Fruit fly (Drosophila melanogaster) whole organism, pupa: ENCODE data around the gene CG34167.

Experiments
- CG10348 ChIP-seq: fragments of 200-800 bp; sonication (Bioruptor generic); IDR thresholded peaks from 2 replicates; pipeline ENCODE4 v1.3.6; 2022; ENCODE audit warnings: missing biosample characterization, missing genetic modification characterization
- CG12605 ChIP-seq: fragments of 200-800 bp; sonication (Bioruptor generic); IDR thresholded peaks from 2 replicates; pipeline ENCODE4 v1.3.6; 2022; ENCODE audit warnings: missing biosample characterization, missing genetic modification characterization
- CG13204 ChIP-seq: fragments of 200-800 bp; sonication (Bioruptor generic); optimal IDR thresholded peaks from 2 replicates; lab custom pipeline; 2018; ENCODE audit warnings: missing biosample characterization, mild to moderate bottlenecking, missing genetic modification characterization, moderate library complexity
- CG14655 ChIP-seq: fragments of 200-800 bp; sonication (Bioruptor generic); optimal IDR thresholded peaks from 3 replicates; lab custom pipeline; 2017; ENCODE audit warnings: mild to moderate bottlenecking, missing biosample characterization, missing genetic modification reagents, missing genetic modification characterization
- CG15710 ChIP-seq: fragments of 200-800 bp; sonication (Bioruptor generic); optimal IDR thresholded peaks from 2 replicates; lab custom pipeline; 2018; ENCODE audit warnings: missing biosample characterization, mild to moderate bottlenecking, missing genetic modification characterization, moderate library complexity
- CG17806 ChIP-seq: fragments of 200-800 bp; sonication (Bioruptor generic); optimal IDR thresholded peaks from 2 replicates; lab custom pipeline; 2018; ENCODE audit warnings: missing biosample characterization, mild to moderate bottlenecking, missing genetic modification characterization, moderate library complexity
- CG32121 ChIP-seq: fragments of 200-800 bp; sonication (Bioruptor generic); IDR thresholded peaks from 2 replicates; pipeline ENCODE4 v1.3.6; 2022; ENCODE audit warnings: missing biosample characterization, missing genetic modification characterization
- CG34367 ChIP-seq: fragments of 200-800 bp; sonication (Bioruptor generic); optimal IDR thresholded peaks from 2 replicates; lab custom pipeline; 2018; ENCODE audit warnings: missing biosample characterization, mild to moderate bottlenecking, missing genetic modification characterization
- CG4496 ChIP-seq: fragments of 200-800 bp; sonication (Bioruptor generic); IDR thresholded peaks from 3 replicates; pipeline ENCODE4 v1.3.6; 2022; ENCODE audit warnings: missing biosample characterization, missing genetic modification characterization
- CG8159 ChIP-seq: fragments of 200-800 bp; sonication (Bioruptor generic); optimal IDR thresholded peaks from 3 replicates; lab custom pipeline; 2018; ENCODE audit warnings: missing biosample characterization, mild to moderate bottlenecking, missing genetic modification characterization, moderate library complexity
- CG8301 ChIP-seq: fragments of 200-800 bp; sonication (Bioruptor generic); optimal IDR thresholded peaks from 2 replicates; lab custom pipeline; 2018; ENCODE audit warnings: missing biosample characterization, mild to moderate bottlenecking, missing genetic modification characterization
- CG9948 ChIP-seq: fragments of 200-800 bp; sonication (Bioruptor generic); optimal IDR thresholded peaks from 2 replicates; lab custom pipeline; 2018; ENCODE audit warnings: missing biosample characterization, mild to moderate bottlenecking, missing genetic modification characterization, moderate library complexity
- D1 ChIP-seq: fragments of 200-800 bp; sonication (Bioruptor generic); optimal IDR thresholded peaks from 2 replicates; lab custom pipeline; 2018; ENCODE audit warnings: missing biosample characterization, mild to moderate bottlenecking, missing genetic modification characterization, moderate library complexity
- EcR ChIP-seq: fragments of 200-800 bp; sonication (Bioruptor generic); optimal IDR thresholded peaks from 3 replicates; lab custom pipeline; 2019; ENCODE audit warnings: missing biosample characterization, missing genetic modification characterization, mild to moderate bottlenecking, moderate library complexity, missing genetic modification reagents
- Ets98B ChIP-seq: fragments of 200-800 bp; sonication (Bioruptor generic); IDR thresholded peaks from 2 replicates; pipeline ENCODE4 v1.3.6; 2022; ENCODE audit warnings: missing biosample characterization, missing genetic modification characterization
- Pif1A ChIP-seq: fragments of 200-800 bp; sonication (Bioruptor generic); optimal IDR thresholded peaks from 3 replicates; lab custom pipeline; 2016; ENCODE audit warnings: missing biosample characterization, missing genetic modification characterization
- Pif1B ChIP-seq: fragments of 200-800 bp; sonication (Bioruptor generic); optimal IDR thresholded peaks from 3 replicates; lab custom pipeline; 2016; ENCODE audit warnings: missing biosample characterization, missing genetic modification characterization
- Snoo ChIP-seq: fragments of 200-800 bp; sonication (Bioruptor generic); optimal IDR thresholded peaks from 3 replicates; lab custom pipeline; 2017; ENCODE audit warnings: missing biosample characterization, mild to moderate bottlenecking, missing genetic modification characterization, inconsistent platforms
- fd96Ca ChIP-seq: fragments of 200-800 bp; sonication (Bioruptor generic); IDR thresholded peaks from 3 replicates; pipeline ENCODE4 v1.3.6; 2022; ENCODE audit warnings: missing biosample characterization, missing genetic modification characterization
- gl ChIP-seq: fragments of 200-800 bp; sonication (Bioruptor generic); optimal IDR thresholded peaks from 2 replicates; lab custom pipeline; 2018; ENCODE audit warnings: missing biosample characterization, mild to moderate bottlenecking, missing genetic modification characterization
- rn ChIP-seq: fragments of 200-800 bp; sonication (Bioruptor generic); IDR thresholded peaks from 2 replicates; pipeline ENCODE4 v1.3.6; 2022; ENCODE audit warnings: missing biosample characterization, missing genetic modification characterization

The CG34167 gene

dm6 chr2L:16003541-16003940, at the start of gene CG34167:
CG34167 (minus strand) TSS chr2L:16003641.
- TF ChIP-seq CG4496 (no peak), CG32121 (GFP tag; lab: Robert Waterston, UW) (no peak), CG10348 (no peak), CG14655 (GFP tag; lab: Kevin White, UChicago) (no peak), CG8159 (tag; lab: Kevin White, UChicago) (no peak), Snoo (no peak), EcR (no peak), CG34367 (tag; lab: Kevin White, UChicago) (no peak), fd96Ca (GFP tag; lab: Robert Waterston, UW) (no peak), Ets98B (no peak), Pif1B (GFP tag; lab: Kevin White, UChicago) (no peak), rn (GFP tag; lab: Robert Waterston, UW) (no peak), Pif1A (GFP tag; lab: Kevin White, UChicago) (no peak), CG17806 (no peak), gl (no peak), CG8301 (tag; lab: Kevin White, UChicago) (no peak), CG12605 (no peak)

dm6 chr2L:16049647-16050046, 46.2 kb upstream of the CG34167 start, which contains the start of gene beat-Ia:
beat-Ia (plus strand) TSS chr2L:16049965.
- 0 out of 2 replicates have a peak, but pooled peaks have one; percentile 45 for TF ChIP-seq CG12605
- no peak for TF ChIP-seq CG14655 (GFP tag; lab: Kevin White, UChicago)
- no peak for TF ChIP-seq gl

dm6 chr2L:16042385-16043071, 39.1 kb upstream of the CG34167 start:
- TF ChIP-seq CG17806 (no peak), rn (GFP tag; lab: Robert Waterston, UW) (no peak), Snoo (no peak), CG13204 (GFP tag; lab: Kevin White, UChicago) (no peak), CG14655 (GFP tag; lab: Kevin White, UChicago) (no peak), CG8159 (tag; lab: Kevin White, UChicago) (no peak), CG34367 (tag; lab: Kevin White, UChicago) (no peak), CG9948 (tag; lab: Kevin White, UChicago) (no peak), gl (no peak)

- TF ChIP-seq CG9948 (tag; lab: Kevin White, UChicago), result no peak
- no peak for TF ChIP-seq gl
- no peak for TF ChIP-seq CG17806
- TF ChIP-seq D1 (tag; lab: Kevin White, UChicago), result no peak
- TF ChIP-seq CG8301 (tag; lab: Kevin White, UChicago), result no peak
- TF ChIP-seq Pif1B (GFP tag; lab: Kevin White, UChicago), result no peak
- no peak for TF ChIP-seq EcR
- no peak for TF ChIP-seq CG10348
- no peak for TF ChIP-seq Ets98B
- no peak for TF ChIP-seq fd96Ca (GFP tag; lab: Robert Waterston, UW)
- TF ChIP-seq, all 21 proteins: peak for 0
These were observed 38.3 kb upstream of the CG34167 start, which contains the start of the genes BicC and CG45084 for dm6 chr2L:16041727-16042126. BicC (plus strand) TSS chr2L:16042047. CG45084 (plus strand) TSS chr2L:16042047.

DNA sequence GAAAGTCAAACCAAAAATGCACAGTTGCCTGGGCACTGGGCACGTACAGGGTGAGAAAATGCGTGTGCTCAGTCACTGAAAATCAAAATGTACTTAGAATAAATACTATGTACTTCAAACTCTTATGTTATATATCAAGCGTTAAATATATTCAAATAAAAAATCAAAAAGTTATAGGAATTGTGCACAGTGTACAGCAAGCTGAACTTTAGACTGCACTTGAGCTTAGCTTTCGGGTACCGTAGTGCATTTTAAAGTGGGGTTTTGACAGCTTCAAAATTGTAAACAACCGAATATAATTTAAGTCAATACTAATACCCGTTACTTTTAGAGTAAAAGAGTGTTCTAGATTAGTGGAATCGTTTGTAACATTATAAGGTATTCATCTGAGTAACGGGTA, 36.8 kb upstream of the CG34167 start:
- TF ChIP-seq CG17806 (no peak), Snoo (no peak), Pif1A (GFP tag; lab: Kevin White, UChicago) (no peak), rn (GFP tag; lab: Robert Waterston, UW) (no peak), CG12605 (no peak), CG32121 (GFP tag; lab: Robert Waterston, UW) (no peak), CG8301 (tag; lab: Kevin White, UChicago) (no peak), gl (no peak), Ets98B (no peak), fd96Ca (GFP tag; lab: Robert Waterston, UW) (no peak), D1 (tag; lab: Kevin White, UChicago) (no peak), CG15710 (tag; lab: Kevin White, UChicago) (no peak), CG13204 (GFP tag; lab: Kevin White, UChicago) (no peak)

DNA sequence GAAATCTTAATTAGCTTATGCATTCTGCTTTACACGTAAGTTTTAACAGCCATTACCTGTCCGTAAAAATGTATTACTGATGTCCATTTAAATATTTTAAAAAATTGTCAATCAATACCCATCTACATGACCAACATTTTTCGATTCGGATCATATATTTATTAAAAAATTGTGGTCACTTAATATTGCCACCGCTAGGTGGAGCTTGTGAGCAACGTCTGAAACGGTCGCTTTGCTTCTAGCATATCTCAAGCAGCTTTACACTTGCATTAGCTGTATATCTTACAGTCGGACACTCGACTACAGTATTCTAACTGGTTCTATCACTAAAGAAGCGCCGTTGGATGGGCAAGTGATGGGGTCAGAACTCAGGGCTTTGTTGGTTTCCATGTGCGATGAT, 23.3 kb upstream of the CG34167 start:
- TF ChIP-seq CG8159 (tag; lab: Kevin White, UChicago), result no peak
- no peak for TF ChIP-seq CG10348
- TF ChIP-seq gl, result no peak

- TF ChIP-seq fd96Ca (GFP tag; lab: Robert Waterston, UW), result no peak
- TF ChIP-seq CG15710 (tag; lab: Kevin White, UChicago), result no peak
- TF ChIP-seq CG17806, result no peak
- no peak for TF ChIP-seq CG12605
- TF ChIP-seq Ets98B, result no peak
- no peak for TF ChIP-seq CG4496
- TF ChIP-seq D1 (tag; lab: Kevin White, UChicago), result no peak
- no peak for TF ChIP-seq CG8301 (tag; lab: Kevin White, UChicago)
- TF ChIP-seq rn (GFP tag; lab: Robert Waterston, UW), result no peak
- no peak for TF ChIP-seq CG34367 (tag; lab: Kevin White, UChicago)
- TF ChIP-seq Pif1A (GFP tag; lab: Kevin White, UChicago), result no peak
- TF ChIP-seq CG8159 (tag; lab: Kevin White, UChicago), result no peak
- no peak for TF ChIP-seq Snoo
- TF ChIP-seq CG32121 (GFP tag; lab: Robert Waterston, UW), result no peak
- no peak for TF ChIP-seq gl
- TF ChIP-seq Pif1B (GFP tag; lab: Kevin White, UChicago), result no peak
- no peak for TF ChIP-seq CG9948 (tag; lab: Kevin White, UChicago)
- no peak for TF ChIP-seq CG10348
- no peak for TF ChIP-seq EcR
These were observed 2.7 kb upstream of the CG34167 start, which contains the start of gene CG31820 for dm6 chr2L:16006179-16006578. CG31820 (minus strand) TSS chr2L:16006279.
